Worm (Caenorhabditis elegans) whole organism, mixed stage, embryonic: Measurements from ENCODE around the gene osta-3.

Experiments
- blmp-1 ChIP-seq: fragments of 150-350 bp; optimal IDR thresholded peaks from 2 replicates; lab custom pipeline; 2014; ENCODE audit warnings: missing biosample characterization, missing genetic modification characterization
- drap-1 ChIP-seq: fragments of 200-800 bp; sonication (Bioruptor generic); optimal IDR thresholded peaks from 3 replicates; lab custom pipeline; 2018; ENCODE audit warnings: mild to moderate bottlenecking, missing genetic modification characterization, missing compliant biosample characterization
- elt-1 ChIP-seq: sonication (generic microtip); optimal IDR thresholded peaks from 2 replicates; lab custom pipeline; 2017; ENCODE audit warnings: missing genetic modification characterization, mild to moderate bottlenecking, missing compliant biosample characterization, antibody characterized with exemption, moderate library complexity, borderline replicate concordance; ENCODE audit not compliant: insufficient read depth
- lsy-2 ChIP-seq: fragments of 150-350 bp; optimal IDR thresholded peaks from 2 replicates; lab custom pipeline; 2014; ENCODE audit warnings: missing biosample characterization, missing genetic modification characterization
- mls-2 ChIP-seq: sonication (generic microtip); optimal IDR thresholded peaks from 2 replicates; lab custom pipeline; 2016; ENCODE audit warnings: mild to moderate bottlenecking, missing genetic modification characterization, moderate library complexity, missing compliant biosample characterization
- nhr-237 ChIP-seq: fragments of 150-350 bp; optimal IDR thresholded peaks from 2 replicates; lab custom pipeline; 2014; ENCODE audit warnings: missing biosample characterization, missing genetic modification characterization
- nhr-28 ChIP-seq: fragments of 150-350 bp; optimal IDR thresholded peaks from 2 replicates; lab custom pipeline; 2014; ENCODE audit warnings: missing biosample characterization, missing genetic modification characterization
- nhr-76 ChIP-seq: sonication (generic microtip); optimal IDR thresholded peaks from 2 replicates; lab custom pipeline; 2017; ENCODE audit warnings: missing biosample characterization, missing genetic modification characterization
- pha-4 ChIP-seq: fragments of 150-350 bp; optimal IDR thresholded peaks from 2 replicates; lab custom pipeline; 2018; ENCODE audit warnings: missing biosample characterization, missing genetic modification reagents, missing genetic modification characterization
- snpc-4 ChIP-seq: fragments of 150-350 bp; optimal IDR thresholded peaks from 2 replicates; lab custom pipeline; 2014; ENCODE audit warnings: missing biosample characterization, missing genetic modification characterization
- unc-120 ChIP-seq: sonication (generic microtip); optimal IDR thresholded peaks from 2 replicates; lab custom pipeline; 2017; ENCODE audit warnings: missing genetic modification characterization, missing compliant biosample characterization; ENCODE audit not compliant: poor library complexity, severe bottlenecking
- unc-39 ChIP-seq: fragments of 150-350 bp; optimal IDR thresholded peaks from 2 replicates; lab custom pipeline; 2014; ENCODE audit warnings: missing biosample characterization, missing genetic modification characterization
- ztf-11 ChIP-seq: fragments of 150-350 bp; optimal IDR thresholded peaks from 2 replicates; lab custom pipeline; 2014; ENCODE audit warnings: missing biosample characterization, missing genetic modification characterization

DNA sequence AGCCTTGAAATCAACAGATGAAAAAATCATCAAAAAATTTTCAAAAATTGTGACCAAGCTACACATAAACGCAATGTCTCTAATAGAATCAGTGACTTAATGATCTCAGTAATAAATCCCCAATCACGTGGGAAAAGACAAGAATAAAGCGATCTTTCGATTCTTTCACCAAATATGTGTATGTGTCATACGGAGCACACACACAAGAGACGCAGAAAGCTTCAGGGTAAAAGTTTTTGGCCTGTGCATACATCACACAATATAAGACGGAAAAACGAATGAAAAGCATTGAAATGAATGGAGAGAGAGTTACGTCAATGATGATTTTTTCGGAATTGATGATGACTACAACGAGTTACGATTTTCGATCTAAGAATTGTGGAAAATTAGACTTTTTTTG is 8.1 kb downstream of the osta-3 start:
- no peak for TF ChIP-seq unc-120 (tag; lab: Kevin White, UChicago)
- TF ChIP-seq ztf-11, result no peak
- TF ChIP-seq lsy-2, result no peak
- TF ChIP-seq elt-1, result no peak
- TF ChIP-seq nhr-76 (tag; lab: Kevin White, UChicago), result no peak
- TF ChIP-seq pha-4 (tag; lab: Kevin White, UChicago), result no peak
- no peak for TF ChIP-seq blmp-1 (tag; lab: Kevin White, UChicago)
- no peak for TF ChIP-seq drap-1 (GFP tag; lab: Kevin White, UChicago)
- no peak for TF ChIP-seq snpc-4 (tag; lab: Kevin White, UChicago)
- TF ChIP-seq unc-39 (tag; lab: Kevin White, UChicago), result no peak
- TF ChIP-seq nhr-237 (tag; lab: Kevin White, UChicago), result no peak
- TF ChIP-seq nhr-28 (tag; lab: Kevin White, UChicago), result no peak
- no peak for TF ChIP-seq mls-2 (tag; lab: Kevin White, UChicago)
